Fruit fly (Drosophila melanogaster): ENCODE data around the gene CG12253.

- no peak for TF ChIP-seq h (GFP tag; optimal IDR thresholded peaks at IDR 0.05)
- no peak for TF ChIP-seq Sp1 (GFP tag; optimal IDR thresholded peaks at IDR 0.05)
- no peak for TF ChIP-seq CrebA (GFP tag; optimal IDR thresholded peaks at IDR 0.05; ENCODE audit: borderline replicate concordance)
- no peak for TF ChIP-seq Dfd (GFP tag; optimal IDR thresholded peaks at IDR 0.05)
- TF ChIP-seq Jra (GFP tag; optimal IDR thresholded peaks at IDR 0.05) = no peak
- TF ChIP-seq foxo (GFP tag; optimal IDR thresholded peaks at IDR 0.05) = no peak
- TF ChIP-seq fru (GFP tag; optimal IDR thresholded peaks at IDR 0.05) = no peak
These were observed 44.8 kb downstream of the CG12253 start for dm6 chr2L:11032285-11032970.
